Fruit fly (Drosophila melanogaster): ENCODE data around the gene mus201.
A peak's percentile ranks its signal among the peaks of the same experiment; 100 is the strongest.

DNA sequence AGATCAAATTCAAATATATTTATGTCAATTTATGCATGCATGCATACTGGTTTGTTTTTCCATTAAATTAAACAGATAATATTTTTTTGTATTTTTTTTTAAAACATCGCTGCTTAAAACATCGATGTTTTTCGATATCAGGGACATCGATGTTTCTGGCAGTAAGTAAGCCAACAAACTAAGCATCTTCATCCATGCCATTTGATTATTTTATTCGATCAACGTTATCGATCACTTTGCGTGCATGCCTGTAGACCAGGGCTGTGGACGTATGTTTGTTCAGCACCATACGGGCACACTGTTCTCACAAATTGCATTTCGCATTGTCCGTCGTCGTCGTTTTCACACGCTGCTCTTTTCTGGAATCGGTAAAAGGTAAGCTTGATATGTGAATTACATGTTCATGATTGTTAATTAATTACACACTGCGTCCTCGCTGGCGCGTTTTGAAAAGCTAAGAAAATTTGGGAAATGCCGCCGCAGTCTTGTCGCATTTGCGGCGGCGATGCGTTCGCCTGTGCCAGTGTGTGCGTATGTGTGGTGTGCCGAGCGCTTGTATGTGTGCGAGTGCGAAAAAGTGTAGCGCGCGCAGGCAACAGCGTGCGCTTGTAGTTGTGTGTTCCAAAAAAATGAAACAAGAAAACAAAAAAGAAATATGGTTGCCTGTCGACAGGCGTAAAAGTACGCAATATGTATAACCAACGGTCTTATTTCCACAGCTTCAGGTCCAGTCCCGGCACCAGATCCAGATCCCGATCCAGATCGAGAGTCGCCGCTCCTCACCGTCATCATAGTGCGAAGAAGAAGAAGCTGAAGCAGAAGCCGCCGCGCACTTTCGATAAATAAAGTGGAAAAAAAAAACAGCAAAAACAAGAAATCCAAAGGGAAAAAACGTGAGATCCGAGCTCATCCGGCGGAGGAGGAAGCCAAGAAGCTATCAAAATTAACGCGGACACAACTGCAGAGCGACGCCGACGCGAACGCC is 34.4 kb upstream of the mus201 start, which contains the start of gene emb:
- TF ChIP-seq psq (optimal IDR thresholded peaks at IDR 0.05) (peak; percentile 68), h (optimal IDR thresholded peaks at IDR 0.05) (no peak), ttk (optimal IDR thresholded peaks at IDR 0.05) (no peak), Myc (optimal IDR thresholded peaks at IDR 0.05) (no peak), insv (optimal IDR thresholded peaks at IDR 0.05) (no peak)
